Worm (Caenorhabditis elegans): Measurements from ENCODE around the gene F54D10.4.

ce11 chrII:3773130-3773529 lies 33.7 kb downstream of the F54D10.4 start, which contains the start of gene T24E12.10:
- TF ChIP-seq ama-1 (optimal IDR thresholded peaks at IDR 0.05) (no peak), scrt-1 (GFP tag; IDR thresholded peaks at IDR 0.05) (no peak), aly-1 (tag; optimal IDR thresholded peaks at IDR 0.05) (no peak), hnd-1 (tag; optimal IDR thresholded peaks at IDR 0.05) (no peak), F13C5.2 (tag; optimal IDR thresholded peaks at IDR 0.05) (no peak), tra-4 (tag; optimal IDR thresholded peaks at IDR 0.05) (no peak), flt-1 (GFP tag; IDR thresholded peaks at IDR 0.05) (no peak), hmbx-1 (tag; optimal IDR thresholded peaks at IDR 0.05) (no peak), ets-7 (tag; optimal IDR thresholded peaks at IDR 0.05) (no peak), ceh-36 (tag; optimal IDR thresholded peaks at IDR 0.05) (no peak), tbx-11 (GFP tag; IDR thresholded peaks at IDR 0.05) (no peak), ceh-13 (GFP tag; optimal IDR thresholded peaks at IDR 0.05) (no peak), sea-1 (GFP tag; conservative IDR thresholded peaks at IDR 0.05) (no peak)

Measured in whole organism, early embryonic.